Worm (Caenorhabditis elegans) whole organism, L2 larva: ENCODE results near the gene Y54G2A.32.

Experiments
- F13H6.1 ChIP-seq: sonication (generic microtip); optimal IDR thresholded peaks from 2 replicates; lab custom pipeline; 2016; ENCODE audit warnings: missing genetic modification characterization, missing compliant biosample characterization
- R02D3.7 ChIP-seq: fragments of 150-350 bp; optimal IDR thresholded peaks from 2 replicates; lab custom pipeline; 2014; ENCODE audit warnings: missing biosample characterization, missing genetic modification characterization
- Y55F3AM.14 ChIP-seq: fragments of 200-800 bp; sonication (Bioruptor generic); optimal IDR thresholded peaks from 2 replicates; lab custom pipeline; 2018; ENCODE audit warnings: mild to moderate bottlenecking, missing genetic modification characterization, missing compliant biosample characterization
- ZK546.5 ChIP-seq: sonication (generic microtip); optimal IDR thresholded peaks from 2 replicates; lab custom pipeline; 2017; ENCODE audit warnings: missing biosample characterization, missing genetic modification characterization
- alr-1 ChIP-seq: fragments of 150-350 bp; optimal IDR thresholded peaks from 2 replicates; lab custom pipeline; 2014; ENCODE audit warnings: missing biosample characterization, missing genetic modification characterization
- aly-2 ChIP-seq: fragments of 150-350 bp; optimal IDR thresholded peaks from 2 replicates; lab custom pipeline; 2014; ENCODE audit warnings: missing biosample characterization, missing genetic modification characterization
- ama-1 ChIP-seq: fragments of 150-350 bp; optimal IDR thresholded peaks from 2 replicates; lab custom pipeline; 2018; ENCODE audit warnings: inconsistent platforms
- blmp-1 ChIP-seq: sonication (generic microtip); optimal IDR thresholded peaks from 2 replicates; lab custom pipeline; 2017; ENCODE audit warnings: missing genetic modification characterization, mild to moderate bottlenecking, missing compliant biosample characterization, antibody characterized with exemption, moderate library complexity; ENCODE audit not compliant: insufficient read depth
- ceh-16 ChIP-seq: fragments of 150-350 bp; optimal IDR thresholded peaks from 2 replicates; lab custom pipeline; 2014; ENCODE audit warnings: missing biosample characterization, missing genetic modification characterization
- ceh-82 ChIP-seq: fragments of 150-350 bp; optimal IDR thresholded peaks from 2 replicates; lab custom pipeline; 2014; ENCODE audit warnings: missing biosample characterization, missing genetic modification characterization
- elt-1 ChIP-seq: fragments of 150-350 bp; optimal IDR thresholded peaks from 2 replicates; lab custom pipeline; 2014; ENCODE audit warnings: missing biosample characterization, missing genetic modification characterization
- fos-1 ChIP-seq: fragments of 150-350 bp; optimal IDR thresholded peaks from 2 replicates; lab custom pipeline; 2014; ENCODE audit warnings: missing biosample characterization, missing genetic modification characterization
- lin-11 ChIP-seq: fragments of 150-350 bp; sonication (generic microtip); optimal IDR thresholded peaks from 2 replicates; lab custom pipeline; 2014; ENCODE audit warnings: missing biosample characterization, missing genetic modification characterization, inconsistent platforms, mixed read lengths
- lin-39 ChIP-seq: fragments of 150-350 bp; optimal IDR thresholded peaks from 2 replicates; lab custom pipeline; 2014; ENCODE audit warnings: missing biosample characterization, missing genetic modification reagents, missing genetic modification characterization
- lsy-2 ChIP-seq, 2 experiments: fragments of 150-350 bp in 1 of 2; sonication (generic microtip) in 1 of 2; optimal IDR thresholded peaks; 2 replicates each; lab custom pipeline; 2014 to 2017; ENCODE audit warnings: missing biosample characterization in 2 of 2, missing genetic modification characterization in 2 of 2
- mbf-1 ChIP-seq: sonication (generic microtip); optimal IDR thresholded peaks from 2 replicates; lab custom pipeline; 2017; ENCODE audit warnings: missing biosample characterization, missing genetic modification characterization
- nhr-10 ChIP-seq: sonication (generic microtip); optimal IDR thresholded peaks from 2 replicates; lab custom pipeline; 2017; ENCODE audit warnings: missing biosample characterization, missing genetic modification characterization
- nhr-12 ChIP-seq: fragments of 150-350 bp; optimal IDR thresholded peaks from 2 replicates; lab custom pipeline; 2014; ENCODE audit warnings: missing biosample characterization, missing genetic modification characterization
- nhr-21 ChIP-seq: fragments of 150-350 bp; optimal IDR thresholded peaks from 2 replicates; lab custom pipeline; 2014; ENCODE audit warnings: missing biosample characterization, missing genetic modification characterization
- nhr-23 ChIP-seq: fragments of 150-350 bp; optimal IDR thresholded peaks from 2 replicates; lab custom pipeline; 2014; ENCODE audit warnings: missing biosample characterization, missing genetic modification reagents, missing genetic modification characterization
- nhr-237 ChIP-seq: fragments of 150-350 bp; optimal IDR thresholded peaks from 2 replicates; lab custom pipeline; 2014; ENCODE audit warnings: missing biosample characterization, missing genetic modification characterization
- nhr-25 ChIP-seq: fragments of 150-350 bp; sonication (generic microtip); optimal IDR thresholded peaks from 3 replicates; lab custom pipeline; 2014; ENCODE audit warnings: missing biosample characterization, missing genetic modification characterization
- nhr-6 ChIP-seq: fragments of 150-350 bp; optimal IDR thresholded peaks from 2 replicates; lab custom pipeline; 2014; ENCODE audit warnings: missing biosample characterization, missing genetic modification characterization
- nhr-77 ChIP-seq: fragments of 150-350 bp; optimal IDR thresholded peaks from 2 replicates; lab custom pipeline; 2014; ENCODE audit warnings: missing biosample characterization, missing genetic modification characterization
- peb-1 ChIP-seq: fragments of 150-350 bp; optimal IDR thresholded peaks from 2 replicates; lab custom pipeline; 2014; ENCODE audit warnings: missing biosample characterization, missing genetic modification characterization
- ztf-4 ChIP-seq: fragments of 150-350 bp; optimal IDR thresholded peaks from 2 replicates; lab custom pipeline; 2014; ENCODE audit warnings: missing biosample characterization, missing genetic modification characterization

The Y54G2A.32 gene

ce11 chrIV:2764160-2764559 lies 39.6 kb upstream of the Y54G2A.32 start:
- TF ChIP-seq ama-1 (lab: Kevin White, UChicago) (no peak), nhr-10 (tag; lab: Kevin White, UChicago) (no peak), nhr-25 (tag; lab: Kevin White, UChicago) (peak; percentile 22)

ce11 chrIV:2765048-2765708 lies 38.6 kb upstream of the Y54G2A.32 start:
- TF ChIP-seq Y55F3AM.14 (GFP tag; lab: Kevin White, UChicago) (peak; percentile 40), mbf-1 (no peak), nhr-25 (tag; lab: Kevin White, UChicago) (peak; percentile 67)

ce11 chrIV:2770067-2770466 lies 33.7 kb upstream of the Y54G2A.32 start:
- TF ChIP-seq ama-1 (lab: Kevin White, UChicago), result no peak
- TF ChIP-seq nhr-21 (tag; lab: Kevin White, UChicago), result no peak
- no peak for TF ChIP-seq nhr-23
- TF ChIP-seq nhr-10 (tag; lab: Kevin White, UChicago), result no peak
- no peak for TF ChIP-seq nhr-77
- no peak for TF ChIP-seq alr-1 (tag; lab: Kevin White, UChicago)
- no peak for TF ChIP-seq aly-2
- TF ChIP-seq ceh-16 (tag; lab: Kevin White, UChicago), result no peak
- no peak for TF ChIP-seq fos-1 (tag; lab: Kevin White, UChicago)
- TF ChIP-seq ZK546.5 (tag; lab: Kevin White, UChicago), result no peak
- no peak for TF ChIP-seq blmp-1 (tag; lab: Kevin White, UChicago)
- TF ChIP-seq ztf-4 (tag; lab: Kevin White, UChicago), result no peak
- no peak for TF ChIP-seq ceh-82 (tag; lab: Kevin White, UChicago)
- TF ChIP-seq lsy-2 (tag; optimal IDR thresholded peaks at IDR 0.05; lab: Kevin White, UChicago), result no peak
- no peak for TF ChIP-seq lin-39 (tag; lab: Kevin White, UChicago)
- TF ChIP-seq, all 48 proteins: peak for 0

- TF ChIP-seq lin-11 (tag; lab: Kevin White, UChicago), result no peak
- no peak for TF ChIP-seq nhr-10 (tag; lab: Kevin White, UChicago)
- TF ChIP-seq blmp-1 (tag; lab: Kevin White, UChicago), result no peak
- no peak for TF ChIP-seq R02D3.7 (tag; lab: Kevin White, UChicago)
- no peak for TF ChIP-seq nhr-12 (tag; lab: Kevin White, UChicago)
- TF ChIP-seq peb-1 (tag; lab: Kevin White, UChicago), result no peak
- TF ChIP-seq ceh-82 (tag; lab: Kevin White, UChicago), result no peak
- TF ChIP-seq ZK546.5 (tag; lab: Kevin White, UChicago), result no peak
- no peak for TF ChIP-seq lin-39 (tag; lab: Kevin White, UChicago)
- TF ChIP-seq ama-1 (lab: Kevin White, UChicago), result no peak
- no peak for TF ChIP-seq mbf-1
- TF ChIP-seq elt-1 (tag; lab: Kevin White, UChicago), result no peak
- no peak for TF ChIP-seq aly-2
- TF ChIP-seq nhr-6, result no peak
- TF ChIP-seq F13H6.1 (tag; lab: Kevin White, UChicago), result no peak
These were observed 32.9 kb upstream of the Y54G2A.32 start for ce11 chrIV:2770835-2771234.

- TF ChIP-seq nhr-237 (tag; lab: Kevin White, UChicago), result no peak
- TF ChIP-seq peb-1 (tag; lab: Kevin White, UChicago), result no peak
- TF ChIP-seq nhr-25 (tag; lab: Kevin White, UChicago), result no peak
- TF ChIP-seq lin-39 (tag; lab: Kevin White, UChicago), result no peak
These were observed 32.1 kb upstream of the Y54G2A.32 start, which contains the start of gene Y54G2A.11 for ce11 chrIV:2771692-2772091. TSS of gene Y54G2A.11 (minus strand) at chrIV:2771792.

ce11 chrIV:2772209-2772851 lies 31.4 kb upstream of the Y54G2A.32 start:
- TF ChIP-seq nhr-25 (tag; lab: Kevin White, UChicago), result peak; percentile 56
- TF ChIP-seq fos-1 (tag; lab: Kevin White, UChicago), result no peak
- peak; percentile 74 for TF ChIP-seq Y55F3AM.14 (GFP tag; lab: Kevin White, UChicago)
- TF ChIP-seq nhr-10 (tag; lab: Kevin White, UChicago), result no peak
- peak; percentile 47 for TF ChIP-seq blmp-1 (tag; lab: Kevin White, UChicago)
- TF ChIP-seq, all 48 proteins: peak for 3
